Worm (Caenorhabditis elegans): Measurements from ENCODE around the gene josd-1.

Gene josd-1

DNA sequence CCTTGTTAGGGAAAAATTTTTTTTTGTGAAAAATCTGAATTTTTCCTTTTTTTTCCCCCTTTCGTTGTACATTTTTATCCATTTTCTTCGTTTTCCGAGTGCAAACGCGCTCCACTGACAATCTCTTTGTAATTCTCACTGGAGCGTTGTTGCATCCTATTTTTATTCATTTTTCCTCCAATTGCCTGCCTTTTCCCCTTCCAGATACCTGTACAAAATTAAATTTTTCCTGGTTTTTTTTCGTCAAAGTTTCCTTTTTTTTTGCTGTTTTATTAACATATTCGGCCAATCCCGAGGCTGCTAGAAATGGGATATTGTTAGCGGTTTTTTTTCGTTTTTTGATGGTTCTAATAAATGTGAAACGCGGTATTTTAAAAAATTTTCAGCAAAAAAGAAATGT, 25.0 kb upstream of the josd-1 start (continued):
- TF ChIP-seq egrh-3 (GFP tag; IDR thresholded peaks at IDR 0.05): no peak
- TF ChIP-seq madf-3 (GFP tag; IDR thresholded peaks at IDR 0.05): no peak
- peak; percentile 21 for TF ChIP-seq lin-54 (GFP tag; optimal IDR thresholded peaks at IDR 0.05)
- peak; percentile 39 for TF ChIP-seq unc-130 (GFP tag; optimal IDR thresholded peaks at IDR 0.05)
- TF ChIP-seq T26A5.8 (tag; optimal IDR thresholded peaks at IDR 0.05): peak; percentile 19
- no peak for TF ChIP-seq F22D6.2 (tag; optimal IDR thresholded peaks at IDR 0.05)
- no peak for TF ChIP-seq ets-4 (GFP tag; optimal IDR thresholded peaks at IDR 0.05)
- peak; percentile 57 for TF ChIP-seq atf-7 (tag; optimal IDR thresholded peaks at IDR 0.05)
- TF ChIP-seq F55B11.4 (tag; optimal IDR thresholded peaks at IDR 0.05; ENCODE audit: borderline replicate concordance, insufficient read depth): no peak
- TF ChIP-seq Y67H2A.10 (GFP tag; conservative IDR thresholded peaks at IDR 0.05): no peak
- peak; percentile 67; the same call in 1 of the 2 replicates for TF ChIP-seq B0336.3 (GFP tag; IDR thresholded peaks at IDR 0.05)
- peak; percentile 52 for TF ChIP-seq fkh-3 (tag; optimal IDR thresholded peaks at IDR 0.05)
- TF ChIP-seq madf-6 (GFP tag; IDR thresholded peaks at IDR 0.05): peak; percentile 38
- no peak; the same call in 1 of the 2 replicates for TF ChIP-seq ztf-25 (GFP tag; IDR thresholded peaks at IDR 0.05)
- no peak for TF ChIP-seq ztf-22 (GFP tag; optimal IDR thresholded peaks at IDR 0.05)
- TF ChIP-seq snpc-4 (GFP tag; optimal IDR thresholded peaks at IDR 0.05): no peak
- peak in 2 of 4 experiments; percentile 27 to 37 for TF ChIP-seq snpc-4 (tag; optimal IDR thresholded peaks at IDR 0.05)
- peak; percentile 49 for TF ChIP-seq nhr-27 (tag; optimal IDR thresholded peaks at IDR 0.05)
- no peak for TF ChIP-seq hlh-26 (GFP tag; conservative IDR thresholded peaks at IDR 0.05)
- no peak for TF ChIP-seq lsy-27 (tag; optimal IDR thresholded peaks at IDR 0.05; ENCODE audit: borderline replicate concordance, insufficient read depth)
- no peak for TF ChIP-seq C06A6.2 (GFP tag; conservative IDR thresholded peaks at IDR 0.05)
- TF ChIP-seq Y95B8A.8 (GFP tag; IDR thresholded peaks at IDR 0.05): no peak
- TF ChIP-seq zim-3 (tag; optimal IDR thresholded peaks at IDR 0.05): no peak
- no peak for TF ChIP-seq somi-1 (GFP tag; optimal IDR thresholded peaks at IDR 0.05)
- TF ChIP-seq nhr-80 (tag; optimal IDR thresholded peaks at IDR 0.05): no peak
- peak; percentile 67 for TF ChIP-seq F10E7.11 (tag; optimal IDR thresholded peaks at IDR 0.05)
- no peak for TF ChIP-seq Y53F4B.3 (GFP tag; IDR thresholded peaks at IDR 0.05)
- 0 out of 2 replicates have a peak, but pooled peaks have one; percentile 17 for TF ChIP-seq ceh-40 (GFP tag; IDR thresholded peaks at IDR 0.05)
- TF ChIP-seq F39B2.1 (GFP tag; IDR thresholded peaks at IDR 0.05): no peak
- no peak for TF ChIP-seq tbp1 (GFP tag; optimal IDR thresholded peaks at IDR 0.05)
- TF ChIP-seq aptf-2 (GFP tag; conservative IDR thresholded peaks at IDR 0.05): no peak
- TF ChIP-seq gei-17 (GFP tag; optimal IDR thresholded peaks at IDR 0.05): no peak
- TF ChIP-seq him-1 (tag; optimal IDR thresholded peaks at IDR 0.05): peak; percentile 84
- 0 out of 2 replicates have a peak, but pooled peaks have one; percentile 13 for TF ChIP-seq attf-6 (GFP tag; IDR thresholded peaks at IDR 0.05)
- TF ChIP-seq sea-2 (GFP tag; IDR thresholded peaks at IDR 0.05): no peak
- no peak for TF ChIP-seq nhr-179 (tag; optimal IDR thresholded peaks at IDR 0.05)
- no peak for TF ChIP-seq bed-1 (GFP tag; IDR thresholded peaks at IDR 0.05)
- TF ChIP-seq snpc-1.3 (tag; optimal IDR thresholded peaks at IDR 0.05; ENCODE audit: insufficient read depth): no peak
- TF ChIP-seq ceh-91 (GFP tag; IDR thresholded peaks at IDR 0.05): 0 out of 2 replicates have a peak, but pooled peaks have one; percentile 31
- peak; percentile 85 for TF ChIP-seq ceh-79 (tag; optimal IDR thresholded peaks at IDR 0.05)
- no peak for TF ChIP-seq attf-3 (GFP tag; conservative IDR thresholded peaks at IDR 0.05)
- TF ChIP-seq ztf-26 (tag; optimal IDR thresholded peaks at IDR 0.05): no peak
- no peak for TF ChIP-seq lin-26 (GFP tag; IDR thresholded peaks at IDR 0.05)
- TF ChIP-seq B0035.1 (tag; optimal IDR thresholded peaks at IDR 0.05): no peak
- TF ChIP-seq F37B4.10 (GFP tag; IDR thresholded peaks at IDR 0.05): no peak
- TF ChIP-seq attf-5 (GFP tag; optimal IDR thresholded peaks at IDR 0.05): no peak
- peak; percentile 42; the same call in 1 of the 2 replicates for TF ChIP-seq D2030.7 (GFP tag; IDR thresholded peaks at IDR 0.05)
- peak; percentile 18 for TF ChIP-seq mxl-1 (tag; optimal IDR thresholded peaks at IDR 0.05)
- no peak for TF ChIP-seq ceh-27 (GFP tag; optimal IDR thresholded peaks at IDR 0.05)
